Worm (Caenorhabditis elegans) whole organism, L4 larva: ENCODE measurements around the gene K02F3.9.

Source experiments
- Y48G9A.11 ChIP-seq: fragments of 200-800 bp; sonication (Bioruptor generic); IDR thresholded peaks from 2 replicates; pipeline ENCODE4 v1.3.6; 2022; ENCODE audit warnings: missing genetic modification reagents, missing genetic modification characterization, missing compliant biosample characterization
- daf-19 ChIP-seq: fragments of 200-800 bp; sonication (Bioruptor generic); conservative IDR thresholded peaks from 2 replicates; pipeline ENCODE4 v1.3.6; 2022; ENCODE audit warnings: missing genetic modification characterization, missing compliant biosample characterization
- zfp-2 ChIP-seq: sonication (generic microtip); optimal IDR thresholded peaks from 2 replicates; lab custom pipeline; 2016; ENCODE audit warnings: mild to moderate bottlenecking, missing genetic modification characterization, missing compliant biosample characterization
- zfp-3 ChIP-seq: fragments of 200-800 bp; sonication (Bioruptor generic); conservative IDR thresholded peaks from 2 replicates; pipeline ENCODE4 v1.3.6; 2022; ENCODE audit warnings: missing genetic modification reagents, missing genetic modification characterization, missing compliant biosample characterization
- zip-11 ChIP-seq: fragments of 200-800 bp; sonication (Bioruptor generic); IDR thresholded peaks from 2 replicates; pipeline ENCODE4 v1.3.6; 2022; ENCODE audit warnings: missing genetic modification characterization, missing compliant biosample characterization

- TF ChIP-seq zip-11 (GFP tag; lab: Robert Waterston, UW) (no peak), zfp-2 (tag; lab: Kevin White, UChicago) (no peak), daf-19 (GFP tag; lab: Robert Waterston, UW) (no peak), zfp-3 (GFP tag; lab: Robert Waterston, UW) (no peak), Y48G9A.11 (GFP tag; lab: Robert Waterston, UW) (no peak)
Measured at ce11 chrIII:835208-835607, 6.0 kb downstream of the K02F3.9 start.
